Fruit fly (Drosophila melanogaster): ENCODE results near the gene dsb.
A peak's percentile ranks its signal among the peaks of the same experiment; 100 is the strongest.

The dsb gene

DNA sequence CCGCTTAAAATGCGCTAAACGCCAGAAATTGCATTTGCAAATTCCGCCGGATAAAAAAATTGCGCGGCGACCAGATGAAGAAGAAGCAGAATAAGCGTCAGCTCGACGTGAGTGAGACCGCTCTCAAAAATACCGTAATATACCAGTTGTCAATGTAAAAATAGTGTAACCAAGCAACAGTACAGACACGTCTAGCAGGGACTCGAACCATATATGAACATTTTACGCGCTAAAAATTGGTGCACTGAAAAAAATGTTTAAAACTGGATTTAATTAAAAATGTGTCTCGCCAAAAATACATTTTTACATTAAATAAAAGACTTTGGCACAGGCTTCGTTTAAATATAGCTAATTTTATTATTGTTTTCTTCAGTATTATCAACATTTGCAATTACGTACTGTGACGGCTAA, 33.8 kb downstream of the dsb start, which contains the start of gene dre4 (continued):
- no peak for TF ChIP-seq Eip74EF (GFP tag; optimal IDR thresholded peaks at IDR 0.05)
- TF ChIP-seq CG17912 (GFP tag; optimal IDR thresholded peaks at IDR 0.05) = no peak
- no peak for TF ChIP-seq CG15073 (GFP tag; optimal IDR thresholded peaks at IDR 0.05)
- no peak for TF ChIP-seq nerfin-2 (GFP tag; IDR thresholded peaks at IDR 0.05; ENCODE audit: partially characterized antibody)
- TF ChIP-seq CG10209 (GFP tag; optimal IDR thresholded peaks at IDR 0.05) = peak; percentile 70
- TF ChIP-seq p53 (GFP tag; optimal IDR thresholded peaks at IDR 0.05) = peak; percentile 33
- peak; percentile 75 for TF ChIP-seq H2.0 (GFP tag; IDR thresholded peaks at IDR 0.05)
- peak; percentile 35 for TF ChIP-seq CG18619 (GFP tag; optimal IDR thresholded peaks at IDR 0.05)
- peak; percentile 69 for TF ChIP-seq CG16863 (GFP tag; optimal IDR thresholded peaks at IDR 0.05)
- TF ChIP-seq CG14014 (GFP tag; IDR thresholded peaks at IDR 0.05) = peak; percentile 81
- peak; percentile 79 for TF ChIP-seq unpg (GFP tag; optimal IDR thresholded peaks at IDR 0.05)
- TF ChIP-seq sna (GFP tag; IDR thresholded peaks at IDR 0.05; ENCODE audit: partially characterized antibody) = peak; percentile 37; the same call in 1 of the 2 replicates
- peak; percentile 79 for TF ChIP-seq pita (GFP tag; optimal IDR thresholded peaks at IDR 0.05)
- peak; percentile 78 for TF ChIP-seq CG30403 (GFP tag; optimal IDR thresholded peaks at IDR 0.05)
- TF ChIP-seq luna (GFP tag; optimal IDR thresholded peaks at IDR 0.05) = peak; percentile 42
- no peak for TF ChIP-seq Lim3 (GFP tag; IDR thresholded peaks at IDR 0.05)
- TF ChIP-seq mam (GFP tag; optimal IDR thresholded peaks at IDR 0.05) = peak; percentile 80
- peak; percentile 67 for TF ChIP-seq CG8944 (GFP tag; optimal IDR thresholded peaks at IDR 0.05)
- TF ChIP-seq CG10274 (GFP tag; optimal IDR thresholded peaks at IDR 0.05) = no peak
- peak; percentile 72 for TF ChIP-seq Meics (GFP tag; optimal IDR thresholded peaks at IDR 0.05)
- peak; percentile 99 for TF ChIP-seq sqz (GFP tag; optimal IDR thresholded peaks at IDR 0.05)
- peak; percentile 73 for TF ChIP-seq CG4424 (GFP tag; optimal IDR thresholded peaks at IDR 0.05)
- TF ChIP-seq oc (tag; optimal IDR thresholded peaks at IDR 0.05) = peak; percentile 39
- no peak for TF ChIP-seq CkIIα-i1 (GFP tag; IDR thresholded peaks at IDR 0.05)
- TF ChIP-seq croc (GFP tag; conservative IDR thresholded peaks at IDR 0.05) = peak; percentile 15; the same call in 1 of the 3 replicates
- TF ChIP-seq CG11723 (GFP tag; optimal IDR thresholded peaks at IDR 0.05) = no peak
- 0 out of 3 replicates have a peak, but pooled peaks have one; percentile 39 for TF ChIP-seq CG16813 (GFP tag; IDR thresholded peaks at IDR 0.05; ENCODE audit: partially characterized antibody)
- TF ChIP-seq row (GFP tag; IDR thresholded peaks at IDR 0.05) = peak; percentile 70
- peak; percentile 66 for TF ChIP-seq CTCF (GFP tag; optimal IDR thresholded peaks at IDR 0.05)
- TF ChIP-seq zf30C (GFP tag; optimal IDR thresholded peaks at IDR 0.05) = peak; percentile 95
- peak; percentile 18 for TF ChIP-seq cato (GFP tag; optimal IDR thresholded peaks at IDR 0.05; ENCODE audit: borderline replicate concordance)
- peak; percentile 54 for TF ChIP-seq slou (GFP tag; optimal IDR thresholded peaks at IDR 0.05)
- TF ChIP-seq ind (GFP tag; optimal IDR thresholded peaks at IDR 0.05) = peak; percentile 69
- TF ChIP-seq Dll (GFP tag; IDR thresholded peaks at IDR 0.05; ENCODE audit: partially characterized antibody) = 0 out of 4 replicates have a peak, but pooled peaks have one; percentile 39
- no peak for TF ChIP-seq abd-A (tag; optimal IDR thresholded peaks at IDR 0.05)
- no peak for TF ChIP-seq CG7372 (GFP tag; IDR thresholded peaks at IDR 0.05)
- TF ChIP-seq CG9437 (GFP tag; optimal IDR thresholded peaks at IDR 0.05) = peak; percentile 75
- peak; percentile 54 for TF ChIP-seq ems (GFP tag; optimal IDR thresholded peaks at IDR 0.05)
- TF ChIP-seq CG31388 (GFP tag; optimal IDR thresholded peaks at IDR 0.05) = peak; percentile 21
- TF ChIP-seq Tbp (GFP tag; optimal IDR thresholded peaks at IDR 0.05) = no peak
- TF ChIP-seq Taf1 (GFP tag; IDR thresholded peaks at IDR 0.05) = peak; percentile 57
- TF ChIP-seq CG6813 (GFP tag; optimal IDR thresholded peaks at IDR 0.05) = no peak
- 0 out of 2 replicates have a peak, but pooled peaks have one; percentile 14 for TF ChIP-seq danr (GFP tag; IDR thresholded peaks at IDR 0.05)
- TF ChIP-seq lov (optimal IDR thresholded peaks at IDR 0.05) = no peak
- TF ChIP-seq lov (GFP tag; IDR thresholded peaks at IDR 0.05) = 0 out of 3 replicates have a peak, but pooled peaks have one; percentile 18
- peak; percentile 76 for TF ChIP-seq CG17829 (tag; optimal IDR thresholded peaks at IDR 0.05)
- no peak for TF ChIP-seq zen2 (GFP tag; IDR thresholded peaks at IDR 0.05; ENCODE audit: partially characterized antibody)
- peak; percentile 48; the same call in 1 of the 2 replicates for TF ChIP-seq unc-4 (GFP tag; IDR thresholded peaks at IDR 0.05; ENCODE audit: partially characterized antibody)
- TF ChIP-seq Sox102F (GFP tag; optimal IDR thresholded peaks at IDR 0.05) = peak; percentile 66
- TF ChIP-seq CG4328 (GFP tag; optimal IDR thresholded peaks at IDR 0.05) = no peak
- peak; percentile 27 for TF ChIP-seq CG12236 (GFP tag; optimal IDR thresholded peaks at IDR 0.05)

Measured in whole organism, embryonic.